Worm (Caenorhabditis elegans) whole organism, young adult: ENCODE measurements around the gene ndub-8.

ENCODE experiments used
- B0019.2 ChIP-seq: fragments of 200-800 bp; sonication (Bioruptor generic); conservative IDR thresholded peaks from 2 replicates; pipeline ENCODE4 v1.3.6; 2022; ENCODE audit warnings: missing genetic modification reagents, missing genetic modification characterization, missing compliant biosample characterization
- B0336.3 ChIP-seq: fragments of 200-800 bp; sonication (Bioruptor generic); IDR thresholded peaks from 2 replicates; pipeline ENCODE4 v1.3.6; 2022; ENCODE audit warnings: missing genetic modification characterization, missing compliant biosample characterization
- C06A6.2 ChIP-seq: fragments of 200-800 bp; sonication (Bioruptor generic); conservative IDR thresholded peaks from 2 replicates; pipeline ENCODE4 v1.3.6; 2022; ENCODE audit warnings: missing genetic modification characterization, missing compliant biosample characterization
- D2030.7 ChIP-seq: fragments of 200-800 bp; sonication (Bioruptor generic); IDR thresholded peaks from 2 replicates; pipeline ENCODE4 v1.3.6; 2022; ENCODE audit warnings: missing genetic modification reagents, missing genetic modification characterization, missing compliant biosample characterization
- F33H1.4 ChIP-seq: fragments of 200-800 bp; sonication (Bioruptor generic); IDR thresholded peaks from 2 replicates; pipeline ENCODE4 v1.3.6; 2022; ENCODE audit warnings: missing genetic modification reagents, missing genetic modification characterization, missing compliant biosample characterization
- F49E8.2 ChIP-seq: sonication (generic microtip); optimal IDR thresholded peaks from 3 replicates; lab custom pipeline; 2017; ENCODE audit warnings: missing genetic modification characterization, mild to moderate bottlenecking, missing compliant biosample characterization, antibody characterized with exemption, moderate library complexity; ENCODE audit not compliant: insufficient read depth
- Y67H2A.10 ChIP-seq: fragments of 200-800 bp; sonication (Bioruptor generic); conservative IDR thresholded peaks from 2 replicates; pipeline ENCODE4 v1.3.6; 2022; ENCODE audit warnings: missing genetic modification reagents, missing genetic modification characterization, missing compliant biosample characterization
- Y79H2A.3 ChIP-seq: fragments of 200-800 bp; sonication (Bioruptor generic); conservative IDR thresholded peaks from 2 replicates; pipeline ENCODE4 v1.3.6; 2022; ENCODE audit warnings: missing genetic modification reagents, missing genetic modification characterization, missing compliant biosample characterization
- aptf-2 ChIP-seq: fragments of 200-800 bp; sonication (Bioruptor generic); conservative IDR thresholded peaks from 2 replicates; pipeline ENCODE4 v1.3.6; 2022; ENCODE audit warnings: missing genetic modification reagents, missing genetic modification characterization, missing compliant biosample characterization
- aptf-3 ChIP-seq: fragments of 200-800 bp; sonication (Bioruptor generic); IDR thresholded peaks from 2 replicates; pipeline ENCODE4 v1.3.6; 2022; ENCODE audit warnings: missing genetic modification characterization, missing compliant biosample characterization
- athp-1 ChIP-seq: sonication (generic microtip); optimal IDR thresholded peaks from 2 replicates; lab custom pipeline; 2017; ENCODE audit warnings: mild to moderate bottlenecking, missing genetic modification characterization, missing compliant biosample characterization
- attf-5 ChIP-seq: fragments of 200-800 bp; sonication (Bioruptor generic); optimal IDR thresholded peaks from 2 replicates; lab custom pipeline; 2018; ENCODE audit warnings: mild to moderate bottlenecking, missing genetic modification characterization, missing compliant biosample characterization
- attf-6 ChIP-seq: fragments of 200-800 bp; sonication (Bioruptor generic); IDR thresholded peaks from 2 replicates; pipeline ENCODE4 v1.3.6; 2022; ENCODE audit warnings: missing genetic modification reagents, missing genetic modification characterization, missing compliant biosample characterization
- ceh-100 ChIP-seq: fragments of 200-800 bp; sonication (Bioruptor generic); IDR thresholded peaks from 2 replicates; pipeline ENCODE4 v1.3.6; 2022; ENCODE audit warnings: missing genetic modification reagents, missing genetic modification characterization, missing compliant biosample characterization
- ceh-58 ChIP-seq: fragments of 200-800 bp; sonication (Bioruptor generic); IDR thresholded peaks from 2 replicates; pipeline ENCODE4 v1.3.6; 2022; ENCODE audit warnings: missing genetic modification characterization, missing compliant biosample characterization
- ceh-91 ChIP-seq: fragments of 200-800 bp; sonication (Bioruptor generic); IDR thresholded peaks from 2 replicates; pipeline ENCODE4 v1.3.6; 2022; ENCODE audit warnings: missing genetic modification reagents, missing genetic modification characterization, missing compliant biosample characterization
- chd-7 ChIP-seq: sonication (generic microtip); optimal IDR thresholded peaks from 2 replicates; lab custom pipeline; 2016; ENCODE audit warnings: mild to moderate bottlenecking, missing genetic modification characterization, moderate library complexity, missing compliant biosample characterization
- dox-1 ChIP-seq: fragments of 200-800 bp; sonication (Bioruptor generic); IDR thresholded peaks from 2 replicates; pipeline ENCODE4 v1.3.6; 2022; ENCODE audit warnings: missing genetic modification reagents, missing genetic modification characterization, missing compliant biosample characterization
- egl-18 ChIP-seq: fragments of 200-800 bp; sonication (Bioruptor generic); IDR thresholded peaks from 2 replicates; pipeline ENCODE4 v1.3.6; 2022; ENCODE audit warnings: missing genetic modification reagents, missing genetic modification characterization, missing compliant biosample characterization
- ekl-4 ChIP-seq: fragments of 200-800 bp; sonication (Bioruptor generic); IDR thresholded peaks from 2 replicates; pipeline ENCODE4 v1.3.6; 2022; ENCODE audit warnings: missing genetic modification reagents, missing genetic modification characterization, missing compliant biosample characterization
- hmg-1.2 ChIP-seq: fragments of 200-800 bp; sonication (Bioruptor generic); IDR thresholded peaks from 2 replicates; pipeline ENCODE4 v1.3.6; 2022; ENCODE audit warnings: missing genetic modification reagents, missing genetic modification characterization, missing compliant biosample characterization
- hmg-20 ChIP-seq: fragments of 200-800 bp; sonication (Bioruptor generic); IDR thresholded peaks from 2 replicates; pipeline ENCODE4 v1.3.6; 2022; ENCODE audit warnings: missing genetic modification reagents, missing genetic modification characterization, missing compliant biosample characterization
- let-526 ChIP-seq: fragments of 200-800 bp; sonication (Bioruptor generic); IDR thresholded peaks from 2 replicates; pipeline ENCODE4 v1.3.6; 2022; ENCODE audit warnings: missing genetic modification reagents, missing genetic modification characterization, missing compliant biosample characterization
- lin-26 ChIP-seq: fragments of 200-800 bp; sonication (Bioruptor generic); IDR thresholded peaks from 2 replicates; pipeline ENCODE4 v1.3.6; 2022; ENCODE audit warnings: missing genetic modification reagents, missing genetic modification characterization, missing compliant biosample characterization
- lir-1 ChIP-seq: fragments of 200-800 bp; sonication (Bioruptor generic); conservative IDR thresholded peaks from 2 replicates; pipeline ENCODE4 v1.3.6; 2022; ENCODE audit warnings: missing genetic modification reagents, missing genetic modification characterization, missing compliant biosample characterization
- lsl-1 ChIP-seq: fragments of 200-800 bp; sonication (Bioruptor generic); optimal IDR thresholded peaks from 2 replicates; lab custom pipeline; 2018; ENCODE audit warnings: mild to moderate bottlenecking, missing genetic modification characterization, moderate library complexity, missing compliant biosample characterization
- madf-3 ChIP-seq: fragments of 200-800 bp; sonication (Bioruptor generic); IDR thresholded peaks from 2 replicates; pipeline ENCODE4 v1.3.6; 2022; ENCODE audit warnings: missing genetic modification reagents, missing genetic modification characterization, missing compliant biosample characterization
- madf-6 ChIP-seq: fragments of 200-800 bp; sonication (Bioruptor generic); IDR thresholded peaks from 2 replicates; pipeline ENCODE4 v1.3.6; 2022; ENCODE audit warnings: missing genetic modification reagents, missing genetic modification characterization, missing compliant biosample characterization
- madf-8 ChIP-seq: fragments of 200-800 bp; sonication (Bioruptor generic); conservative IDR thresholded peaks from 2 replicates; pipeline ENCODE4 v1.3.6; 2022; ENCODE audit warnings: missing genetic modification reagents, missing genetic modification characterization, missing compliant biosample characterization
- mcd-1 ChIP-seq: fragments of 200-800 bp; sonication (Bioruptor generic); IDR thresholded peaks from 2 replicates; pipeline ENCODE4 v1.3.6; 2022; ENCODE audit warnings: missing genetic modification reagents, missing genetic modification characterization, missing compliant biosample characterization
- mes-4 ChIP-seq: sonication (generic microtip); optimal IDR thresholded peaks from 2 replicates; lab custom pipeline; 2016; ENCODE audit warnings: missing genotype, missing genetic modification characterization, missing compliant biosample characterization
- nfyb-1 ChIP-seq: fragments of 200-800 bp; sonication (Bioruptor generic); IDR thresholded peaks from 2 replicates; pipeline ENCODE4 v1.3.6; 2022; ENCODE audit warnings: missing genetic modification reagents, missing genetic modification characterization, missing compliant biosample characterization
- nhr-179 ChIP-seq: sonication (generic microtip); optimal IDR thresholded peaks from 2 replicates; lab custom pipeline; 2016; ENCODE audit warnings: mild to moderate bottlenecking, missing genetic modification characterization, missing compliant biosample characterization
- pbrm-1 ChIP-seq: fragments of 200-800 bp; sonication (Bioruptor generic); IDR thresholded peaks from 2 replicates; pipeline ENCODE4 v1.3.6; 2022; ENCODE audit warnings: missing genetic modification reagents, missing genetic modification characterization, missing compliant biosample characterization
- snpc-1.1 ChIP-seq: sonication (generic microtip); optimal IDR thresholded peaks from 2 replicates; lab custom pipeline; 2017; ENCODE audit warnings: missing genetic modification characterization, mild to moderate bottlenecking, missing compliant biosample characterization, antibody characterized with exemption, moderate library complexity, missing genotype, missing genetic modification reagents; ENCODE audit not compliant: insufficient read depth
- snpc-1.3 ChIP-seq: sonication (generic microtip); optimal IDR thresholded peaks from 2 replicates; lab custom pipeline; 2017; ENCODE audit warnings: missing genetic modification characterization, mild to moderate bottlenecking, missing compliant biosample characterization, antibody characterized with exemption, moderate library complexity, missing genotype, missing genetic modification reagents; ENCODE audit not compliant: insufficient read depth
- snpc-3.4 ChIP-seq: sonication (generic microtip); optimal IDR thresholded peaks from 2 replicates; lab custom pipeline; 2017; ENCODE audit warnings: missing genetic modification characterization, mild to moderate bottlenecking, missing compliant biosample characterization, antibody characterized with exemption, moderate library complexity, missing genotype, missing genetic modification reagents
- snpc-4 ChIP-seq, 5 experiments: fragments of 150-350 bp in 1 of 5; sonication (generic microtip) in 4 of 5; optimal IDR thresholded peaks; 2 replicates each; lab custom pipeline; 2014 to 2018; ENCODE audit warnings: missing genetic modification characterization in 5 of 5, missing biosample characterization in 3 of 5, antibody characterized with exemption in 2 of 5, mild to moderate bottlenecking in 2 of 5, missing compliant biosample characterization in 2 of 5, missing genotype in 2 of 5, moderate library complexity in 2 of 5, missing genetic modification reagents in 1 of 5
- tbp1 ChIP-seq: fragments of 200-800 bp; sonication (Bioruptor generic); optimal IDR thresholded peaks from 2 replicates; lab custom pipeline; 2018; ENCODE audit warnings: mild to moderate bottlenecking, missing genetic modification characterization, missing compliant biosample characterization
- ztf-25 ChIP-seq: fragments of 200-800 bp; sonication (Bioruptor generic); IDR thresholded peaks from 2 replicates; pipeline ENCODE4 v1.3.6; 2022; ENCODE audit warnings: missing genetic modification reagents, missing genetic modification characterization, missing compliant biosample characterization

Gene ndub-8

DNA sequence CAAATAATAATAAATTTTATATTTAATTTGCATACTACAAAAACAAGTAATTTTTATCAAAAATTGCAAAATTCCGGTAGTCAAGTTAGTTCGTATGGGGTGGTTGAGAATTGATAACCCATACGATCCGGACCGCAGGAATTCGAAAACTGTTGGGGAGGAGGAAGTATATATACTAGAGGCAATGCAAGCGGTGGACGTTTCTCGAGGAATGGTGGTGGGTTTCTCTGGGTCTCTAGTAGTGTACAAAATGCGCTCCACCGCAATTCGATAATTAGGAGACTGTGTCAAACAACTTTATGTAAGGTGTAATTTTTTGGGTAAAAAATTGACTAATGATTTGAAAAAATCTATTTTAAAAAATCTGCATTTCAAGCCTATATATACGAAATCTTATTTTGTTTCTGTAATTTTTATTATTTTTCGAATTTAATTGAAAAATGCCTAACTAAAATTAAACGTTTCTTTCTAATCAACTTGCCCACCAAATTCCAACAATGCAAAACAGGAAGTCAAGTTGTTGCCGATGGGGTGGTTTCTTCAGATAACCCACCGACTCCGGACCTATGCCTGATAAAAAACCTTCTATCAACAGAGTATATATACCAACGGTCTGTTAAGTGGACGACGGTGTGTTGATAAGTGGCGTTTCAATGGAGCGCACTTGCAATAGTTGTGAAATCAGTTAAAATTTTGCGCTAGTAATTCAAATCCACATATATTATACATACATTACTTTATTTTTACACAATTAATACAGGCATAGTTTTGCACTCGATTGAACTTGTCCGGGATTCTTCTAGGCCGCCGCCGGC lies 38.1 kb upstream of the ndub-8 start (continued):
- peak; percentile 67 for TF ChIP-seq attf-6
- no peak for TF ChIP-seq snpc-3.4 (tag; lab: Kevin White, UChicago)
- TF ChIP-seq ceh-100 (GFP tag; lab: Robert Waterston, UW): peak; percentile 68
- peak; percentile 63 for TF ChIP-seq attf-5 (GFP tag; lab: Kevin White, UChicago)
- TF ChIP-seq nhr-179: no peak
- TF ChIP-seq mes-4 (tag; lab: Kevin White, UChicago): no peak
- TF ChIP-seq Y67H2A.10 (GFP tag; lab: Robert Waterston, UW): no peak
- no peak for TF ChIP-seq lir-1 (GFP tag; lab: Robert Waterston, UW)
- peak; percentile 80 for TF ChIP-seq chd-7 (tag; lab: Kevin White, UChicago)
- peak; percentile 55; the same call in 1 of the 2 replicates for TF ChIP-seq let-526 (GFP tag; lab: Robert Waterston, UW)
- peak; percentile 59; the same call in 1 of the 2 replicates for TF ChIP-seq egl-18 (GFP tag; lab: Robert Waterston, UW)
- TF ChIP-seq Y79H2A.3 (GFP tag; lab: Robert Waterston, UW): no peak
- TF ChIP-seq ceh-91 (GFP tag; lab: Robert Waterston, UW): 0 out of 2 replicates have a peak, but pooled peaks have one; percentile 34
- peak; percentile 76; the same call in 1 of the 2 replicates for TF ChIP-seq hmg-20 (GFP tag; lab: Robert Waterston, UW)
- TF ChIP-seq athp-1 (tag; lab: Kevin White, UChicago): peak; percentile 54
- peak; percentile 90 for TF ChIP-seq mcd-1 (GFP tag; lab: Robert Waterston, UW)
- 0 out of 2 replicates have a peak, but pooled peaks have one; percentile 44 for TF ChIP-seq ztf-25 (GFP tag; lab: Robert Waterston, UW)
- no peak for TF ChIP-seq B0019.2 (GFP tag; lab: Robert Waterston, UW)
- TF ChIP-seq ekl-4 (GFP tag; lab: Robert Waterston, UW): peak; percentile 63
- TF ChIP-seq C06A6.2 (GFP tag; lab: Robert Waterston, UW): peak; percentile 85
- no peak for TF ChIP-seq ceh-58 (GFP tag; lab: Robert Waterston, UW)

DNA sequence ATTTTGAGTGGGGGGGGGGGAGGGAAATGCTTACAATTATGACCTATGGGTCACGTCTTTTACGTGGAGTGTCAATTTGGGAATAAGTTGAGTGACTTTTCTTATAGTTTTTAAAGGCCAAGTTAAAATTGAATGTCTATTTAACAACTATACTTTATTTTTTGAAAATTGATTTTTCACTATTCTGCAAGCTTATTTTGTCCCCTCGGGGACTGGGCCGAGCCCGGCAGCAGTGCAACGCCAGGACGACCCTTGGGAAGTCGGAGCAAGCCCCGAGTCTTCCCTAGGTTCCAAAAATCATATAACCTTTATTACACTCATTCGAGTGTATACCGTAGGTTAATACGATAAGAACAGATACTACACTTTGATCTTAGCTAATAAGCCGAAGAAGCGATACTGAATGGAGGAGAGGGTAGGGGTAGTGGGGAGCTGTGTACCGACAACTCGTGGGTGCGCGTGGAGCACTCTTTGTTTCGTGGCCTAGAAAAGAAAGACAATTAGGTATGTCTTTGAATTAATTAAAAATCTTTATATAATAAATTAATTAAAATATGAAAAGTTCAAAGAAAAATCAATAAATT lies 36.9 kb upstream of the ndub-8 start, which contains the start of gene ins-37:
TSS of gene ins-37 (minus strand) at position 384 of the 584 bp plus-strand sequence.
- TF ChIP-seq tbp1 (GFP tag; lab: Kevin White, UChicago): peak; percentile 52
- TF ChIP-seq dox-1 (GFP tag; lab: Robert Waterston, UW): peak; percentile 44; the same call in 1 of the 2 replicates
- TF ChIP-seq lsl-1 (GFP tag; lab: Kevin White, UChicago): peak; percentile 62
- peak; percentile 86 for TF ChIP-seq snpc-4 (GFP tag; optimal IDR thresholded peaks at IDR 0.05; lab: Kevin White, UChicago)
- peak; percentile 68 to 95 (median 90) for TF ChIP-seq snpc-4 (tag; optimal IDR thresholded peaks at IDR 0.05; lab: Kevin White, UChicago)
- peak; percentile 46 for TF ChIP-seq F49E8.2 (tag; lab: Kevin White, UChicago)
- 0 out of 2 replicates have a peak, but pooled peaks have one; percentile 7 for TF ChIP-seq mcd-1 (GFP tag; lab: Robert Waterston, UW)
- TF ChIP-seq snpc-1.3 (tag; lab: Kevin White, UChicago): peak; percentile 47
- TF ChIP-seq Y79H2A.3 (GFP tag; lab: Robert Waterston, UW): 0 out of 2 replicates have a peak, but pooled peaks have one; percentile 46
- TF ChIP-seq ekl-4 (GFP tag; lab: Robert Waterston, UW): 0 out of 2 replicates have a peak, but pooled peaks have one; percentile 42
- TF ChIP-seq pbrm-1 (GFP tag; lab: Robert Waterston, UW): 0 out of 2 replicates have a peak, but pooled peaks have one; percentile 43
- peak; percentile 35; the same call in 1 of the 2 replicates for TF ChIP-seq hmg-1.2 (GFP tag; lab: Robert Waterston, UW)
- TF ChIP-seq F33H1.4 (GFP tag; lab: Robert Waterston, UW): 0 out of 2 replicates have a peak, but pooled peaks have one; percentile 11
- TF ChIP-seq snpc-3.4 (tag; lab: Kevin White, UChicago): peak; percentile 73
- TF ChIP-seq madf-3 (GFP tag; lab: Robert Waterston, UW): 0 out of 2 replicates have a peak, but pooled peaks have one; percentile 3
- peak; percentile 92 for TF ChIP-seq aptf-2
- 0 out of 2 replicates have a peak, but pooled peaks have one; percentile 39 for TF ChIP-seq B0336.3 (GFP tag; lab: Robert Waterston, UW)
- peak; percentile 95 for TF ChIP-seq lin-26 (GFP tag; lab: Robert Waterston, UW)
- TF ChIP-seq aptf-3: 0 out of 2 replicates have a peak, but pooled peaks have one; percentile 10
- TF ChIP-seq snpc-1.1 (tag; lab: Kevin White, UChicago): peak; percentile 92
- peak; percentile 81 for TF ChIP-seq D2030.7 (GFP tag; lab: Robert Waterston, UW)
- peak; percentile 62; the same call in 1 of the 2 replicates for TF ChIP-seq madf-6 (GFP tag; lab: Robert Waterston, UW)
- TF ChIP-seq nfyb-1: 0 out of 2 replicates have a peak, but pooled peaks have one; percentile 36
- peak; percentile 27; the same call in 1 of the 2 replicates for TF ChIP-seq madf-8 (GFP tag; lab: Robert Waterston, UW)
- peak; percentile 93 for TF ChIP-seq attf-6
